Fruit fly (Drosophila melanogaster): ENCODE results near the gene TAF1B.

DNA sequence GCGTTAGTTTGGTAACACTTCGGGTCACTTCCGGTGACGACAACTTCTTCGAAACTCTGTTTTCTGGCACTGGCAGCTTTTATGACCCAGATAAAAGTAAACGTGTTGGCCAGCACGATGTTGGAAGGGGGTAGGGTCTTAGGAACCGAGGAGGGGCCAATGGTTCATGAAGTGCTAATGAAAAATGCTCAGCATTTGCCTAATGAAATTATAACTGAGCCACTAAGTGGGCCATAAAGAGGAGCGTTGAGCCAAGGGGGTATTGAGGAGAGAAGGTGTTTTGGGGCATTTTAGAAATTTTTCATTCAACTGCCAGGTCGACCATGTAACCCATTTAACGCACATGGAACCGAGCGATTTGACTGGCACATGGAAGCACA is 45.7 kb downstream of the TAF1B start:
- no peak for TF ChIP-seq usp (GFP tag; optimal IDR thresholded peaks at IDR 0.05)
- TF ChIP-seq EcR (GFP tag; optimal IDR thresholded peaks at IDR 0.05) = no peak

Measured in whole organism.